Worm (Caenorhabditis elegans) whole organism, L4 larva: ENCODE results near the gene zer-1.

ENCODE experiments used
- F10B5.3 ChIP-seq: sonication (generic microtip); optimal IDR thresholded peaks from 2 replicates; lab custom pipeline; 2016; ENCODE audit warnings: mild to moderate bottlenecking, missing genetic modification characterization, missing compliant biosample characterization
- F26F4.8 ChIP-seq: fragments of 200-800 bp; sonication (Bioruptor generic); conservative IDR thresholded peaks from 2 replicates; pipeline ENCODE4 v1.3.6; 2022; ENCODE audit warnings: missing genetic modification characterization, missing compliant biosample characterization
- F44E2.7 ChIP-seq: fragments of 200-800 bp; sonication (Bioruptor generic); IDR thresholded peaks from 2 replicates; pipeline ENCODE4 v2.1.2; 2022; ENCODE audit warnings: missing genetic modification characterization, missing compliant biosample characterization
- T20F7.1 ChIP-seq: fragments of 200-800 bp; sonication (Bioruptor generic); optimal IDR thresholded peaks from 2 replicates; lab custom pipeline; 2018; ENCODE audit warnings: mild to moderate bottlenecking, missing genetic modification characterization, missing compliant biosample characterization
- T26A8.4 ChIP-seq: fragments of 200-800 bp; sonication (Bioruptor generic); IDR thresholded peaks from 2 replicates; pipeline ENCODE4 v1.3.6; 2022; ENCODE audit warnings: missing genetic modification characterization, missing compliant biosample characterization
- Y105C5A.15 ChIP-seq: fragments of 200-800 bp; sonication (Bioruptor generic); IDR thresholded peaks from 2 replicates; pipeline ENCODE4 v1.3.6; 2022; ENCODE audit warnings: missing genetic modification characterization, missing compliant biosample characterization
- Y48G9A.11 ChIP-seq: fragments of 200-800 bp; sonication (Bioruptor generic); IDR thresholded peaks from 2 replicates; pipeline ENCODE4 v1.3.6; 2022; ENCODE audit warnings: missing genetic modification reagents, missing genetic modification characterization, missing compliant biosample characterization
- Y75B8A.6 ChIP-seq: fragments of 200-800 bp; sonication (Bioruptor generic); IDR thresholded peaks from 2 replicates; pipeline ENCODE4 v1.3.6; 2022; ENCODE audit warnings: missing genetic modification reagents, missing genetic modification characterization, missing compliant biosample characterization
- ZK337.2 ChIP-seq: fragments of 200-800 bp; sonication (Bioruptor generic); IDR thresholded peaks from 2 replicates; pipeline ENCODE4 v1.3.6; 2022; ENCODE audit warnings: missing genetic modification reagents, missing genetic modification characterization, missing compliant biosample characterization
- aly-2 ChIP-seq: sonication (generic microtip); optimal IDR thresholded peaks from 2 replicates; lab custom pipeline; 2018; ENCODE audit warnings: missing biosample characterization, missing genetic modification characterization
- arid-1 ChIP-seq: fragments of 200-800 bp; sonication (Bioruptor generic); conservative IDR thresholded peaks from 2 replicates; pipeline ENCODE4 v1.3.6; 2022; ENCODE audit warnings: missing genetic modification reagents, missing genetic modification characterization, missing compliant biosample characterization
- attf-4 ChIP-seq: sonication (generic microtip); optimal IDR thresholded peaks from 3 replicates; lab custom pipeline; 2017; ENCODE audit warnings: missing biosample characterization, missing genetic modification characterization
- ceh-32 ChIP-seq: sonication (generic microtip); optimal IDR thresholded peaks from 2 replicates; lab custom pipeline; 2016; ENCODE audit warnings: mild to moderate bottlenecking, missing genetic modification characterization, missing compliant biosample characterization; ENCODE audit not compliant: poor library complexity
- ceh-82 ChIP-seq: sonication (generic microtip); optimal IDR thresholded peaks from 2 replicates; lab custom pipeline; 2017; ENCODE audit warnings: missing biosample characterization, missing genetic modification characterization
- ces-1 ChIP-seq: fragments of 150-350 bp; sonication (generic microtip); optimal IDR thresholded peaks from 4 replicates; lab custom pipeline; 2014; ENCODE audit warnings: missing biosample characterization, missing genetic modification reagents, missing genetic modification characterization
- ctbp-1 ChIP-seq: fragments of 200-800 bp; sonication (Bioruptor generic); IDR thresholded peaks from 2 replicates; pipeline ENCODE4 v1.3.6; 2022; ENCODE audit warnings: missing genetic modification reagents, missing genetic modification characterization, missing compliant biosample characterization
- daf-12 ChIP-seq: fragments of 150-350 bp; optimal IDR thresholded peaks from 2 replicates; lab custom pipeline; 2014; ENCODE audit warnings: missing biosample characterization, missing genetic modification reagents, missing genetic modification characterization
- daf-16 ChIP-seq, 3 experiments: sonication (generic microtip); optimal IDR thresholded peaks; 2 replicates each; lab custom pipeline; 2016 to 2017; ENCODE audit warnings: missing genetic modification characterization in 3 of 3, missing genetic modification reagents in 3 of 3, mild to moderate bottlenecking in 2 of 3, missing compliant biosample characterization in 2 of 3, missing biosample characterization in 1 of 3, moderate library complexity in 1 of 3
- dmd-6 ChIP-seq: fragments of 200-800 bp; sonication (Bioruptor generic); IDR thresholded peaks from 2 replicates; pipeline ENCODE4 v1.3.6; 2022; ENCODE audit warnings: missing genetic modification reagents, missing genetic modification characterization, missing compliant biosample characterization
- dmd-9 ChIP-seq: fragments of 200-800 bp; sonication (Bioruptor generic); IDR thresholded peaks from 2 replicates; pipeline ENCODE4 v1.3.6; 2022; ENCODE audit warnings: missing genetic modification reagents, missing genetic modification characterization, missing compliant biosample characterization
- dpl-1 ChIP-seq: fragments of 150-350 bp; optimal IDR thresholded peaks from 2 replicates; lab custom pipeline; 2014; ENCODE audit warnings: missing biosample characterization, missing genetic modification reagents, missing genetic modification characterization
- egl-27 ChIP-seq: sonication (generic microtip); optimal IDR thresholded peaks from 3 replicates; lab custom pipeline; 2017; ENCODE audit warnings: missing biosample characterization, missing genetic modification reagents, missing genetic modification characterization
- egl-43 ChIP-seq: fragments of 200-800 bp; sonication (Bioruptor generic); IDR thresholded peaks from 2 replicates; pipeline ENCODE4 v1.3.6; 2022; ENCODE audit warnings: missing genetic modification reagents, missing genetic modification characterization, missing compliant biosample characterization
- hif-1 ChIP-seq, 2 experiments: sonication (generic microtip); optimal IDR thresholded peaks; 2 replicates each; lab custom pipeline; 2016 to 2017; ENCODE audit warnings: missing compliant biosample characterization in 2 of 2, missing genetic modification characterization in 2 of 2, missing genetic modification reagents in 2 of 2, missing genotype in 2 of 2, mild to moderate bottlenecking in 1 of 2
- hlh-30 ChIP-seq: sonication (generic microtip); optimal IDR thresholded peaks from 2 replicates; lab custom pipeline; 2017; ENCODE audit warnings: antibody characterized with exemption, mild to moderate bottlenecking, missing genetic modification characterization, missing compliant biosample characterization; ENCODE audit not compliant: insufficient read depth
- hmg-1.1 ChIP-seq: fragments of 200-800 bp; sonication (Bioruptor generic); IDR thresholded peaks from 2 replicates; pipeline ENCODE4 v1.3.6; 2022; ENCODE audit warnings: missing genetic modification reagents, missing genetic modification characterization, missing compliant biosample characterization
- jun-1 ChIP-seq: fragments of 150-350 bp; optimal IDR thresholded peaks from 2 replicates; lab custom pipeline; 2014; ENCODE audit warnings: missing biosample characterization, missing genetic modification reagents, missing genetic modification characterization
- lin-38 ChIP-seq: fragments of 200-800 bp; sonication (Bioruptor generic); IDR thresholded peaks from 2 replicates; pipeline ENCODE4 v1.3.6; 2022; ENCODE audit warnings: missing genetic modification reagents, missing genetic modification characterization, missing compliant biosample characterization
- lir-3 ChIP-seq: sonication (generic microtip); optimal IDR thresholded peaks from 2 replicates; lab custom pipeline; 2016; ENCODE audit warnings: mild to moderate bottlenecking, missing genetic modification characterization, missing compliant biosample characterization
- lsy-2 ChIP-seq, 2 experiments: fragments of 150-350 bp in 1 of 2; sonication (generic microtip) in 1 of 2; optimal IDR thresholded peaks; 2 replicates each; lab custom pipeline; 2014 to 2017; ENCODE audit warnings: missing biosample characterization in 2 of 2, missing genetic modification characterization in 2 of 2
- mdl-1 ChIP-seq, 2 experiments: fragments of 150-350 bp in 1 of 2; sonication (generic microtip) in 1 of 2; optimal IDR thresholded peaks; 2 replicates each; lab custom pipeline; 2014 to 2017; ENCODE audit warnings: missing biosample characterization in 2 of 2, missing genetic modification characterization in 2 of 2
- mxl-2 ChIP-seq: fragments of 200-800 bp; sonication (Bioruptor generic); conservative IDR thresholded peaks from 2 replicates; pipeline ENCODE4 v1.3.6; 2022; ENCODE audit warnings: missing genetic modification reagents, missing genetic modification characterization, missing compliant biosample characterization
- nhr-42 ChIP-seq: fragments of 200-800 bp; sonication (Bioruptor generic); IDR thresholded peaks from 2 replicates; pipeline ENCODE4 v1.3.6; 2022; ENCODE audit warnings: missing genetic modification characterization, missing compliant biosample characterization
- nhr-6 ChIP-seq: fragments of 150-350 bp; optimal IDR thresholded peaks from 2 replicates; lab custom pipeline; 2014; ENCODE audit warnings: missing biosample characterization, missing genetic modification characterization
- nhr-77 ChIP-seq: fragments of 150-350 bp; optimal IDR thresholded peaks from 2 replicates; lab custom pipeline; 2014; ENCODE audit warnings: missing biosample characterization, missing genetic modification characterization
- php-3 ChIP-seq: fragments of 200-800 bp; sonication (Bioruptor generic); IDR thresholded peaks from 2 replicates; pipeline ENCODE4 v1.3.6; 2022; ENCODE audit warnings: missing genetic modification reagents, missing genetic modification characterization, missing compliant biosample characterization
- pqm-1 ChIP-seq: sonication (generic microtip); optimal IDR thresholded peaks from 2 replicates; lab custom pipeline; 2017; ENCODE audit warnings: missing biosample characterization, missing genetic modification characterization
- snpc-4 ChIP-seq: fragments of 150-350 bp; optimal IDR thresholded peaks from 2 replicates; lab custom pipeline; 2014; ENCODE audit warnings: missing biosample characterization, missing genetic modification characterization
- spr-1 ChIP-seq: sonication (generic microtip); optimal IDR thresholded peaks from 2 replicates; lab custom pipeline; 2016; ENCODE audit warnings: mild to moderate bottlenecking, missing genetic modification characterization, missing compliant biosample characterization
- spr-3 ChIP-seq: fragments of 200-800 bp; sonication (Bioruptor generic); optimal IDR thresholded peaks from 2 replicates; lab custom pipeline; 2018; ENCODE audit warnings: mild to moderate bottlenecking, missing genetic modification characterization, missing compliant biosample characterization
- tag-97 ChIP-seq: fragments of 200-800 bp; sonication (Bioruptor generic); IDR thresholded peaks from 2 replicates; pipeline ENCODE4 v1.3.6; 2022; ENCODE audit warnings: missing genetic modification characterization, missing compliant biosample characterization
- unc-130 ChIP-seq: sonication (generic microtip); optimal IDR thresholded peaks from 2 replicates; lab custom pipeline; 2016; ENCODE audit warnings: missing genetic modification reagents, missing genetic modification characterization, missing compliant biosample characterization
- unc-39 ChIP-seq: sonication (generic microtip); optimal IDR thresholded peaks from 2 replicates; lab custom pipeline; 2017; ENCODE audit warnings: missing biosample characterization, missing genetic modification characterization
- unc-62 ChIP-seq, 3 experiments: fragments of 150-350 bp in 1 of 3; sonication (generic microtip); optimal IDR thresholded peaks in 2 of 3; peaks in 1 of 3; 1 replicate in 1 of 3; 2 replicates in 2 of 3; lab custom pipeline; 2014 to 2017; ENCODE audit warnings: missing biosample characterization in 3 of 3, missing genetic modification characterization in 3 of 3, missing genetic modification reagents in 3 of 3, missing genotype in 1 of 3
- zfp-2 ChIP-seq: sonication (generic microtip); optimal IDR thresholded peaks from 2 replicates; lab custom pipeline; 2016; ENCODE audit warnings: mild to moderate bottlenecking, missing genetic modification characterization, missing compliant biosample characterization
- zfp-3 ChIP-seq: fragments of 200-800 bp; sonication (Bioruptor generic); conservative IDR thresholded peaks from 2 replicates; pipeline ENCODE4 v1.3.6; 2022; ENCODE audit warnings: missing genetic modification reagents, missing genetic modification characterization, missing compliant biosample characterization
- zip-11 ChIP-seq: fragments of 200-800 bp; sonication (Bioruptor generic); IDR thresholded peaks from 2 replicates; pipeline ENCODE4 v1.3.6; 2022; ENCODE audit warnings: missing genetic modification characterization, missing compliant biosample characterization

Gene zer-1

DNA sequence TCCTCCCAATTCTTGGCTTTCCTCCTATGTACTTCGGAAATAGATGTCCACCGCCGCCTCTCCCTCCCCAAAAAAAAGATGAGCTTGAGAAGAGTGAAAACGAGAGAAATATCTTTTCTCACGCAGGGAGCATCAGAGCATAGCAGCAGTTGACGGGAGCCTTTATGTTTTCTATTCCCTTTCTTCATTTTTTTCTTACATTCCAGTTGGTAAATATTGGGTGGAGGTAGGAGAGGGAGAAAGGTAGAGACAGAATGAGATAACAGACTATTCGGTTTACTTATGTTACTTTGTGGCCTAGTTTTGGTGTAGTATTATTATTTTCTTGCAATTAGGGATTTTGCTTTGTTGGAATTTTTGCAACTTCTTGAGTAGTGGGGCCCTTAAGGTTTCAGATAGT lies 42.0 kb downstream of the zer-1 start:
- TF ChIP-seq zfp-3 (GFP tag; lab: Robert Waterston, UW) (no peak), daf-16 (GFP tag; optimal IDR thresholded peaks at IDR 0.05; lab: Kevin White, UChicago) (no peak), daf-16 (tag; optimal IDR thresholded peaks at IDR 0.05; lab: Kevin White, UChicago) (peak; percentile 17), hif-1 (tag; optimal IDR thresholded peaks at IDR 0.05; lab: Kevin White, UChicago) (no peak), T20F7.1 (GFP tag; lab: Kevin White, UChicago) (no peak), unc-62 (GFP tag; optimal IDR thresholded peaks at IDR 0.05 in 1 of 2; lab: Kevin White, UChicago) (peak in 1 of 2 experiments; percentile 43), unc-62 (tag; optimal IDR thresholded peaks at IDR 0.05; lab: Kevin White, UChicago) (no peak)

- TF ChIP-seq ctbp-1 (GFP tag; lab: Robert Waterston, UW) (no peak), F26F4.8 (no peak), ceh-32 (tag; lab: Kevin White, UChicago) (no peak), aly-2 (tag; lab: Kevin White, UChicago) (no peak), jun-1 (tag; lab: Kevin White, UChicago) (no peak), spr-1 (tag; lab: Kevin White, UChicago) (no peak), nhr-6 (no peak), ceh-82 (tag; lab: Kevin White, UChicago) (no peak), daf-12 (tag; lab: Kevin White, UChicago) (no peak), hmg-1.1 (GFP tag; lab: Robert Waterston, UW) (peak; percentile 54), nhr-42 (GFP tag; lab: Robert Waterston, UW) (no peak), spr-3 (GFP tag; lab: Kevin White, UChicago) (no peak), tag-97 (GFP tag; lab: Robert Waterston, UW) (no peak), dmd-9 (GFP tag; lab: Robert Waterston, UW) (no peak), hif-1 (tag; optimal IDR thresholded peaks at IDR 0.05; lab: Kevin White, UChicago) (no peak), unc-39 (no peak), egl-43 (GFP tag; lab: Robert Waterston, UW) (no peak), arid-1 (no peak), ces-1 (no peak), egl-27 (tag; lab: Kevin White, UChicago) (no peak), attf-4 (no peak), dpl-1 (peak; percentile 15), Y105C5A.15 (GFP tag; lab: Robert Waterston, UW) (no peak), zfp-2 (tag; lab: Kevin White, UChicago) (no peak), unc-130 (GFP tag; lab: Kevin White, UChicago) (no peak), pqm-1 (tag; lab: Kevin White, UChicago) (no peak), T26A8.4 (no peak), snpc-4 (tag; lab: Kevin White, UChicago) (no peak), hlh-30 (tag; lab: Kevin White, UChicago) (peak; percentile 77), lin-38 (GFP tag; lab: Robert Waterston, UW) (peak; percentile 28; the same call in 1 of the 2 replicates), F10B5.3 (tag; lab: Kevin White, UChicago) (no peak), lir-3 (tag; lab: Kevin White, UChicago) (no peak), Y48G9A.11 (GFP tag; lab: Robert Waterston, UW) (no peak), F44E2.7 (no peak), dmd-6 (GFP tag; lab: Robert Waterston, UW) (peak; percentile 53), unc-62 (GFP tag; optimal IDR thresholded peaks at IDR 0.05 in 1 of 2; lab: Kevin White, UChicago) (peak in 1 of 2 experiments; percentile 14), unc-62 (tag; optimal IDR thresholded peaks at IDR 0.05; lab: Kevin White, UChicago) (no peak), lsy-2 (tag; optimal IDR thresholded peaks at IDR 0.05; lab: Kevin White, UChicago) (peak in 1 of 2 experiments; percentile 28), mdl-1 (tag; optimal IDR thresholded peaks at IDR 0.05; lab: Kevin White, UChicago) (peak in 1 of 2 experiments; percentile 56), zip-11 (GFP tag; lab: Robert Waterston, UW) (no peak), nhr-77 (tag; lab: Kevin White, UChicago) (no peak), mxl-2 (GFP tag; lab: Robert Waterston, UW) (peak; percentile 44; the same call in 1 of the 2 replicates), php-3 (GFP tag; lab: Robert Waterston, UW) (no peak), ZK337.2 (GFP tag; lab: Robert Waterston, UW) (no peak), Y75B8A.6 (GFP tag; lab: Robert Waterston, UW) (no peak)
Measured at ce11 chrIII:843999-844398, 42.6 kb downstream of the zer-1 start.
